Fruit fly (Drosophila melanogaster): ENCODE results near the gene vls.

vls gene

dm6 chr2L:20078880-20079279 lies 13.4 kb upstream of the vls start (continued):
- TF ChIP-seq CG11696 (GFP tag; IDR thresholded peaks at IDR 0.05), result no peak
- TF ChIP-seq CG13624 (GFP tag; optimal IDR thresholded peaks at IDR 0.05), result peak; percentile 68
- TF ChIP-seq amos (GFP tag; IDR thresholded peaks at IDR 0.05; ENCODE audit: partially characterized antibody), result no peak
- no peak for TF ChIP-seq CG2202 (tag; optimal IDR thresholded peaks at IDR 0.05)
- TF ChIP-seq dysf (GFP tag; IDR thresholded peaks at IDR 0.05), result no peak
- TF ChIP-seq ham (GFP tag; IDR thresholded peaks at IDR 0.05), result no peak
- TF ChIP-seq CG32772 (GFP tag; IDR thresholded peaks at IDR 0.05), result peak; percentile 22; the same call in 1 of the 2 replicates
- TF ChIP-seq nmo (GFP tag; optimal IDR thresholded peaks at IDR 0.05), result no peak
- TF ChIP-seq usp (GFP tag; optimal IDR thresholded peaks at IDR 0.05), result no peak
- TF ChIP-seq lab (GFP tag; optimal IDR thresholded peaks at IDR 0.05), result peak; percentile 39
- no peak for TF ChIP-seq zen (tag; optimal IDR thresholded peaks at IDR 0.05)
- TF ChIP-seq CG7839 (tag; optimal IDR thresholded peaks at IDR 0.05), result peak; percentile 32
- no peak for TF ChIP-seq CG11247 (GFP tag; IDR thresholded peaks at IDR 0.05)
- no peak for TF ChIP-seq CG8388 (GFP tag; optimal IDR thresholded peaks at IDR 0.05)
- TF ChIP-seq pan (optimal IDR thresholded peaks at IDR 0.05), result no peak
- no peak for TF ChIP-seq pan (GFP tag; optimal IDR thresholded peaks at IDR 0.05 in 1 of 2, IDR thresholded peaks at IDR 0.05 in 1 of 2)
- no peak for TF ChIP-seq fd102C (GFP tag; optimal IDR thresholded peaks at IDR 0.05)
- TF ChIP-seq CG17361 (GFP tag; IDR thresholded peaks at IDR 0.05), result peak; percentile 62; the same call in 2 of the 3 replicates
- no peak for TF ChIP-seq schlank (tag; optimal IDR thresholded peaks at IDR 0.05)
- TF ChIP-seq CG4854 (GFP tag; optimal IDR thresholded peaks at IDR 0.05), result no peak
- TF ChIP-seq CG11504 (tag; optimal IDR thresholded peaks at IDR 0.05), result peak; percentile 23
- no peak for TF ChIP-seq aop (GFP tag; IDR thresholded peaks at IDR 0.05)
- TF ChIP-seq HmgZ (tag; optimal IDR thresholded peaks at IDR 0.05), result no peak
- TF ChIP-seq disco-r (GFP tag; optimal IDR thresholded peaks at IDR 0.05), result no peak
- TF ChIP-seq CG6254 (GFP tag; optimal IDR thresholded peaks at IDR 0.05), result no peak
- TF ChIP-seq CG9932 (GFP tag; IDR thresholded peaks at IDR 0.05), result peak; percentile 53
- no peak for TF ChIP-seq pita (GFP tag; optimal IDR thresholded peaks at IDR 0.05)
- no peak for TF ChIP-seq wdn (GFP tag; IDR thresholded peaks at IDR 0.05)
- TF ChIP-seq CG6689 (GFP tag; IDR thresholded peaks at IDR 0.05), result no peak; the same call in none of the 2 replicates
- TF ChIP-seq CG3995 (GFP tag; optimal IDR thresholded peaks at IDR 0.05), result no peak
- no peak for TF ChIP-seq croc (GFP tag; conservative IDR thresholded peaks at IDR 0.05)
- 0 out of 3 replicates have a peak, but pooled peaks have one; percentile 21 for TF ChIP-seq tgo (GFP tag; IDR thresholded peaks at IDR 0.05)
- no peak for TF ChIP-seq CG8089 (GFP tag; optimal IDR thresholded peaks at IDR 0.05)
- no peak for TF ChIP-seq maf-S (GFP tag; optimal IDR thresholded peaks at IDR 0.05)
- no peak for TF ChIP-seq nom (GFP tag; optimal IDR thresholded peaks at IDR 0.05)
- TF ChIP-seq CG3163 (GFP tag; optimal IDR thresholded peaks at IDR 0.05), result no peak
- TF ChIP-seq CrebB (tag; optimal IDR thresholded peaks at IDR 0.05), result no peak
- no peak for TF ChIP-seq CG3281 (GFP tag; optimal IDR thresholded peaks at IDR 0.05)
- TF ChIP-seq p53 (GFP tag; optimal IDR thresholded peaks at IDR 0.05), result no peak
- TF ChIP-seq Hmx (GFP tag; optimal IDR thresholded peaks at IDR 0.05), result no peak
- no peak for TF ChIP-seq gce (GFP tag; IDR thresholded peaks at IDR 0.05)
- no peak for TF ChIP-seq insv (GFP tag; optimal IDR thresholded peaks at IDR 0.05)
- no peak for TF ChIP-seq gcm2 (GFP tag; optimal IDR thresholded peaks at IDR 0.05)
- TF ChIP-seq Bdp1 (GFP tag; optimal IDR thresholded peaks at IDR 0.05), result no peak
- no peak for TF ChIP-seq ewg (GFP tag; optimal IDR thresholded peaks at IDR 0.05)
- TF ChIP-seq ttk (GFP tag; IDR thresholded peaks at IDR 0.05), result no peak
- no peak for TF ChIP-seq vvl (GFP tag; IDR thresholded peaks at IDR 0.05)
- TF ChIP-seq CG1602 (GFP tag; optimal IDR thresholded peaks at IDR 0.05), result no peak
- no peak for TF ChIP-seq onecut (GFP tag; IDR thresholded peaks at IDR 0.05)
- no peak for TF ChIP-seq MTF-1 (GFP tag; optimal IDR thresholded peaks at IDR 0.05; ENCODE audit: borderline replicate concordance)
- 0 out of 2 replicates have a peak, but pooled peaks have one; percentile 38 for TF ChIP-seq ranshi (GFP tag; IDR thresholded peaks at IDR 0.05)
- TF ChIP-seq CG16815 (GFP tag; optimal IDR thresholded peaks at IDR 0.05), result no peak

All from whole organism, embryonic.